Fruit fly (Drosophila melanogaster): ENCODE data around the gene ND-PDSW.

DNA sequence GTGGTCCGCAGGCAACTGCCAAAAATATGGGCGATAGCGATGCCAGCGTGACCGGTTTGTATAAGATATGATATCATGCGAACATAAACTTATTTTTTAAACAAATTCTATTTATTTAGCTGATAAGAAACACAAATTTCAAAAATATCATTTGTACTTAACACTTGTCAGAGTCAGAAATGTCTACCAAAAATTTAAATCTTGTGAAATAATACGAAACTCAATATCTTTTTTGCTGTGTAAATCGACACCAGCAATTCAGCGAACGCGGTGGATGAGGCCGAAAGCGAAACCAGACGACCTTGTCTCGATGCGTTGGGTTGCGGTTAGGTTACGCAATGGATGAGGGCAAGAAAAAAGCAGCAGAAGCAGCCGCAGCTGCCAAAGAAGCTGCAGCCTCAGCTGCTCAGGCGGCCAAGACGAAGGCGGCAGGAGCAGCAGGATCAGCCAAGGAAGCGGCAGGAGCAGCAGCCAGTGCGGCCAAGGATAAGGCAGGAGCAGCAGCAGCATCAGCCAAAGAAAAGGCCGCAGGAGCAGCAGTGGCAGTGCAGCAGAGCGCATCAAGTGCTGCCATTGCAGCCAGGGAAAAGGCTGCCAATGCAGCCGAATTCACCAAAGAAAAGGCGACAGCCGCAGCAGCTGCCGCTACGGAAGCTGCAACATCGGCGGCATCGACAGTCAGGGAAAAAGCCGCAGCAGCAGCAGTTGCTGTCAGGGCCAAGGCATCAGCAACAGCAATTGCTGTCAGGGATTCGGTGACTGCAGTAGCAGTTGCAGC lies 49.2 kb upstream of the ND-PDSW start, which contains the start of gene CG31952:
- TF ChIP-seq CG8478 (optimal IDR thresholded peaks at IDR 0.05) (no peak), CTCF (optimal IDR thresholded peaks at IDR 0.05) (no peak)
